Worm (Caenorhabditis elegans): Measurements from ENCODE around the gene Y110A2AL.7.

Y110A2AL.7 gene

DNA sequence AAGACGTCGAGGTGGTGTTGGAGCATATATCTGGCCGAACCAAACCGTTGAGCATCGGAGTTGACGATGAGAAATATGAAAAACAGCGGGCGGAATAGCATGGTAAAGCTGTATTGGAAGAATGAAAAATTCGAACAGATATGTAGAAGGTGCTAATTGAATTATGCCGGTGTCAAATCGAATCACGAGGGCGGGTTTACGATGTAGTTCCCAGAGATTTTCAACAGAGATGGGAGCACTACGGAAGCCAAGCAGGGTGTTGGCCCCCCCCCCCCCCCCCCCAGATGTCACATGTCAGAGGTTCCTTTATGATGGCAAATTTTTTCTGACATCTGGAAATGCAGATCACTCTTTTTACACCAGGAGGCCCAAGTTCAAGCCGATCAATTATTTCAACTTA lies at the start of gene Y110A2AL.7:
TSS of gene Y110A2AL.7 (minus strand) at position 101 of the 400 bp plus-strand sequence.
- TF ChIP-seq him-1 (tag; optimal IDR thresholded peaks at IDR 0.05) (no peak), dao-5 (tag; optimal IDR thresholded peaks at IDR 0.05) (no peak), W03F9.2 (tag; optimal IDR thresholded peaks at IDR 0.05) (no peak)

DNA sequence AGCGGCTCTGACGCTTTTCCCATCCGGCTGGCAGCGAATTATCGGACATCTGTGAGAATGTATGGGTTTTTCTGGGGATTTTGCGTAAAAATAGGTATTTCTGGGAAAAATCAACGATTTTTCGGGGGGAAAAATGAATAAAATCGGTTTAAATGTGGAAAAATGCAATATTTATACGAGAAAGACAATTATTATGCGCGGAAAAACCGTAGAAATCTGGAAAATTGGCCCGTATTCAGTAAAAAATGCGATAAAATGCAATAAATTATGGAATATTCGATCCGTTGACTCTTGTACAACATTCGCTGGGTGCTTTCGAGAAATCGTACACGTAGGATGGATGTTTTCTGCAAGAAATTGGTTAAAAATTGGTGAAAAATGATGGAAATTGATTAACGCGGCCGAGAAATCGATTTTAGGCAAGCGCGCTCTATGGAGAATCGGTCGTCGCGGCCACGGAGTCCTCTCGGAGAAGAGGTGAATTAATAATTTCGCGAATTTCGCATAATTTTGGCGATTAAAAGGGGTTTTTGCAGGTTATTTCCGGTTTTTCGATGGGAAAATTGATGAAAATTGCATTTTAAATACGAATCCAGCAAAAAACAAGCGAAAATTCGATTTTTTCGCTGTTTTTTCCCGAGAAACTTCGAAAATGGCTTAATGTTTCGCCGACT lies 46.1 kb upstream of the Y110A2AL.7 start, which contains the start of gene pinn-1:
TSS of gene pinn-1 (minus strand) at position 51 of the 674 bp plus-strand sequence.
- no peak for TF ChIP-seq dao-5 (tag; optimal IDR thresholded peaks at IDR 0.05)
- TF ChIP-seq W03F9.2 (tag; optimal IDR thresholded peaks at IDR 0.05): peak; percentile 71
- TF ChIP-seq him-1 (tag; optimal IDR thresholded peaks at IDR 0.05): peak; percentile 55

DNA sequence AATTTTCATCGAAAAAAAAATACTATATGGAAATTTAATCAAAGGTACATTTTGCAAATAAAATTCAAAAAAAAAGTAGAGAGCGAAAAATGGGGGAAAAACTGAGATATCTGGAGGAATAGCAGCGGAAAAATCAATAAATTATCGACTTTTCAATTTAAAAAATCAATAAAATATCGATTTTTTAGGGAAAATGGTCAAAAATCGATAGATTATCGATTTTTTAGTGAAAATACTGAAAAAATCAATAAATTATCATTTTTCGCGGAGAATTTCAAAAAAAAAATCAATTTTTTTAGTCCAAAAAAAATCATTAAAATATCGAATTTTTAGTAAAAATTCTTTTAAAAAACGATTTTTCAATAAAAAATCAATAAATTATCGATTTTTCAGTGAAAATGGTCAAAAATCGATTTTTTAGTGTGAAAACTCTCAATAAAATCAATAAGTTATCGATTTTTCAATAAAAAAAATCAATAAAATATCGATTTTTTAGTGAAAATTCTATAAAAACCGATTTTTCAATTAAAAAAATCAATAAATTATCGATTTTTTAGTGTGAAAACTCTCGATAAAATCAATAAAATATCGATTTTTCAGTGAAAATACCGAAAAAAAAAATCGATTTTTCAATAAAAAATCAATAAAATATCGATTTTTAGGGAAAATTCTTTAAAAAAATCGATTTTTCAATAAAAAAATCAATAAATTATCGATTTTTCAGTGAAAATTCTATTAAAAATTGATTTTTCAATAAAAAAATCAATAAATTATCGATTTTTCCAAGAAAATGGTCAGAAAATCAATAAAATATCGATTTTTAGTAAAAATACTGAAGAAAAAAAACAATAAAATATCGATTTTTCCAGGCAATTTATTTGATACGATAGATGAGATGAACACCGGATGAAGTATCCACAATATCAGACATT lies 42.8 kb upstream of the Y110A2AL.7 start:
- TF ChIP-seq dao-5 (tag; optimal IDR thresholded peaks at IDR 0.05) (no peak), him-1 (tag; optimal IDR thresholded peaks at IDR 0.05) (no peak), W03F9.2 (tag; optimal IDR thresholded peaks at IDR 0.05) (no peak)

DNA sequence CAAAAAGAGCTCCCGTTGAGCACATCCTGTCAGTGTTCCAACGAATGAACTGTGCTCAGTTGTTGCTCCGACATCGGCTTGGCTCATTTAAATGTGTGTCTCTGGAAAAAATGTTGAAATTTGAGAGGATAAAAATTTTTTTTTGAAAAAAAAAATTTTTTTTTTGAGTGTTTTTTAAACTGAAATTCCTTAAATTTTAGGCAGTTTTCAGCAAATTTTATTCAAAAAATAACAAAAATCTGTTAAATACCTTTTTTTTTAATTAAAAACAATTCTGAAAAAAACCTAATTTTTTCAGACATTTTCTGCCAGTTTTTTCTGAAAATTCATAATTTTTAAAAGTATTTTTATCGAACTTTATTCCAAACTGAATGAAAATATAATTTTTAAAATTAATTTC lies 41.8 kb upstream of the Y110A2AL.7 start, which contains the start of gene pigw-1:
TSS of gene pigw-1 (minus strand) at position 101 of the 400 bp plus-strand sequence.
- TF ChIP-seq dao-5 (tag; optimal IDR thresholded peaks at IDR 0.05): no peak
- no peak for TF ChIP-seq W03F9.2 (tag; optimal IDR thresholded peaks at IDR 0.05)
- no peak for TF ChIP-seq him-1 (tag; optimal IDR thresholded peaks at IDR 0.05)

DNA sequence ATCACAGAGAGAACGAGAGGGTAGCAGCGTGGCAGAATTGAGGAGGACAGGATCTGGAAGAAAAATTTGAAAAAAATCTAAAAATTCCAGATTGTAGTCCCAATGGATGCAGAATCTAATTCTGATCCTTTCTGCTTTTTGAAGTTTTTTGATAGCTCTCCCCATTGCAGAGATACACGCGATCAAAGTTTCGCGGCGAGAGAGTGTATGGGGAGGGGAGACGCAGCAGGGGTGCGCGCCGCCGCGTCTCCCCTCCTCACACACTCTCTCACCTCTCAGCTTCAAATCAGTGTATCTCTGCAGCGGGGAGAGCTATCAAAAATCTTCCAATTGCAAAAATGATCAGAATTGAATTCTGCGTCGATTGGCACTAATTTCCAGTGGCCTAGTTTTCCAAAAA lies 38.1 kb upstream of the Y110A2AL.7 start:
- no peak for TF ChIP-seq W03F9.2 (tag; optimal IDR thresholded peaks at IDR 0.05)
- TF ChIP-seq dao-5 (tag; optimal IDR thresholded peaks at IDR 0.05): no peak

DNA sequence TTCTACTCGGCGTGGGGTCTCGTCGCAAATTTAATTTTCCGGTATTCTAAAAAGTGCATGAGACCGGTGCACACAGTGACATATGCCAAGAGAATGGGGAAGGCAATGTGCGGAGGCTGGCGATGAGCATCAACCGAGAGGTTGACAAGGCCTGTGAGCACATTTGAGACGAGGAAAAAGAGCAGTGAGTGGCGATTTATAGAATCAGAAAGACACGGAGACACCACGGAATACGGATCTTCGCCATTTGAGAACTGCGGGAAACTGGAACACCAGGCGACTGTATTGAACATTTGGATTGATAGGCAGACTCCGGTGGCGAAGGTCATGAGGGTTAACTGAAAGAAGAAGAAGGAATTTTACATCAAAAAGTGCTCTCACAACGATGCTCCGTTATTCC lies 35.9 kb upstream of the Y110A2AL.7 start:
- no peak for TF ChIP-seq him-1 (tag; optimal IDR thresholded peaks at IDR 0.05)
- TF ChIP-seq W03F9.2 (tag; optimal IDR thresholded peaks at IDR 0.05): no peak
- TF ChIP-seq dao-5 (tag; optimal IDR thresholded peaks at IDR 0.05): no peak

- no peak for TF ChIP-seq him-1 (tag; optimal IDR thresholded peaks at IDR 0.05)
- TF ChIP-seq W03F9.2 (tag; optimal IDR thresholded peaks at IDR 0.05): no peak
- no peak for TF ChIP-seq dao-5 (tag; optimal IDR thresholded peaks at IDR 0.05)
Observed at ce11 chrII:2874801-2875200, 31.8 kb upstream of the Y110A2AL.7 start, which contains the start of gene Y110A2AL.1. Y110A2AL.1 (plus strand) TSS chrII:2875101.

DNA sequence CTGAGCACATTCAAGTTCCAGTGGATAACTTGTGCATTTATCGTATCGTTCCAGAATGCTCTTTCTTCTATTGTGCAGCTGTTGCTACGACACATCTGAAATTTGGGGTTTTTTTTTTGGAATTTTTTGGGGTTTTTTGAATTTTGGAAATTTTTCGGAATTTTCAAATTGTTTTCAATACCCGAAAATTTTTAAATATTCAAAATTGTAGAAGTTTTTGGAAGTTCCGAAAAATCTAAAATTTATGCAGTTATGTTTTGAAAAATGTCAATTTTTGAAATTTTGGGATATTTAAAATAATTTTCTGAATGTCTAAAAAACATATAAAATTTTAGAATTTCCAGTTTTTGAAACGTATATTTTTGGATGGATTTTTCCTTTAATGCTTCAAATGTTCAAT lies 28.8 kb upstream of the Y110A2AL.7 start, which contains the start of gene Y110A2AL.10:
TSS of gene Y110A2AL.10 (minus strand) at position 101 of the 400 bp plus-strand sequence.
- TF ChIP-seq W03F9.2 (tag; optimal IDR thresholded peaks at IDR 0.05): no peak
- no peak for TF ChIP-seq him-1 (tag; optimal IDR thresholded peaks at IDR 0.05)
- no peak for TF ChIP-seq dao-5 (tag; optimal IDR thresholded peaks at IDR 0.05)

DNA sequence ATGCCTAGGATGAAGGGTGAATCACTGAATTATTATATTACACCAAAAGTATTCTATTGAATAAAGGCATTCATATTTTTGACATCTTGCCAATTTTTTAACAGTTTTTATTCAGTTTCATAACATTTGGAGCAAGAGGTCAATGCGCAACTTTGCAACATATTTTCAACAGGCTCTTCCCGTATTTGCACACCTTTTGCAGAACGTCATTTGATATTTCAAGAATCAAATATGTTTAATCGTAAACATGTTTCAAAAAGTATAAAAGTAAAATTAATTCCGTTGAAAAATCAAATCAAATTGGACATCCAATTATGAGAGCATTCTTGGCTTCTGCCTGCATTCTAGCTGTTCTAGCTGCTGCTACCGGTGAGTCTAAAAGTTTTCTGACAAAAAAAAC lies 24.7 kb upstream of the Y110A2AL.7 start, which contains the start of gene Y110A2AL.2:
TSS of gene Y110A2AL.2 (plus strand) at position 301 of the 400 bp plus-strand sequence.
- TF ChIP-seq W03F9.2 (tag; optimal IDR thresholded peaks at IDR 0.05) (no peak), dao-5 (tag; optimal IDR thresholded peaks at IDR 0.05) (no peak), him-1 (tag; optimal IDR thresholded peaks at IDR 0.05) (no peak)

DNA sequence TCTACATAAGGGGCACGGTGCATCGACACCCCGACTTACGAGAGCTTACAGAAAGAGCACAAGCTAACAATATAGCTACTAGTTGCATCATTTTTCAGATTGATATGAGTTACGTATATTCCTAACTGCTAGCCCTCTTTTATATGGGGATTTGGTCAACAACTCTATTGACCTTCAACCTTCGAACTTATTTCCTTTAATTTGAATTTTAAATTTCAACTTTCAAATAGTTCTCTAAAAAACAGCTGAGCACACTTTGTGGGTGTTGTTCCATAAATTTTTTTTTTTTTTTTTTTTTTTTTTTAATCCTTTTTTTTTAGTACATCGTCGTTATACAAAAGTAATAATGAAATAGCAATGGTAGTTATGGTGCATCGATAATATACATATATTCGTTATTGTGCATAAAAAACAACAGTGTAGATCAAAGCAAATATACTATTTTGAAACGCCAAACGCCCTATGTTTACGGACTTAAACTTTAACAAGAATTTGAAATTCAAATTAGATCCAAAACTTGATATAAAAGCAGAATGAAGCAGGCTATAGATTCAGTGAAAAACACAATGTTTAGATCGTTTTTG lies 23.6 kb upstream of the Y110A2AL.7 start, which contains the start of the genes Y110A2AL.9 and Y110A2AL.3:
TSS of gene Y110A2AL.9 (minus strand) at position 101 of the 584 bp plus-strand sequence.
TSS of gene Y110A2AL.3 (plus strand) at position 534 of the 584 bp plus-strand sequence.
- TF ChIP-seq dao-5 (tag; optimal IDR thresholded peaks at IDR 0.05) (no peak), him-1 (tag; optimal IDR thresholded peaks at IDR 0.05) (no peak), W03F9.2 (tag; optimal IDR thresholded peaks at IDR 0.05) (no peak)

- TF ChIP-seq dao-5 (tag; optimal IDR thresholded peaks at IDR 0.05) (no peak), him-1 (tag; optimal IDR thresholded peaks at IDR 0.05) (no peak), W03F9.2 (tag; optimal IDR thresholded peaks at IDR 0.05) (no peak)
Observed at ce11 chrII:2865355-2865754, 22.4 kb upstream of the Y110A2AL.7 start.

DNA sequence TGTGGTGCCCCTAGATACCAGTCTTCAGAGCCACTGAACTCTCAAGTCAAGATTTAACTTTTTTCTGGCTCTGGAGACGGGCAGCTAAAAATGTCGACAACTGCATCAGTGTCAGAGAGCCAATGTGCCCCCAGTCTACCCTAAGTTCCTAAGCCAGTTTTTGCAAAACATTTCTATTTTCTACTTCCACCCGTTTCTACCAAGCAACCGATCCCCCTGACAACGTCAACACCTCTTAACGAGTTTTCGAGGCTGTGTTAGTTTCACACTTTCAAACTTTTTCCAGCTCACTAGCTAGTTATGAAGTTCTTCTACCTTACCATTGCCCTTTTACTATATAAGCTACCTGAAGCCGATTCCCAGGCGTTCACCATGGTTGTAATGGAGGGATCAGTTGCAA lies 21.2 kb upstream of the Y110A2AL.7 start, which contains the start of gene Y110A2AL.5:
TSS of gene Y110A2AL.5 (plus strand) at position 301 of the 400 bp plus-strand sequence.
- TF ChIP-seq dao-5 (tag; optimal IDR thresholded peaks at IDR 0.05) (no peak), W03F9.2 (tag; optimal IDR thresholded peaks at IDR 0.05) (no peak), him-1 (tag; optimal IDR thresholded peaks at IDR 0.05) (no peak)

DNA sequence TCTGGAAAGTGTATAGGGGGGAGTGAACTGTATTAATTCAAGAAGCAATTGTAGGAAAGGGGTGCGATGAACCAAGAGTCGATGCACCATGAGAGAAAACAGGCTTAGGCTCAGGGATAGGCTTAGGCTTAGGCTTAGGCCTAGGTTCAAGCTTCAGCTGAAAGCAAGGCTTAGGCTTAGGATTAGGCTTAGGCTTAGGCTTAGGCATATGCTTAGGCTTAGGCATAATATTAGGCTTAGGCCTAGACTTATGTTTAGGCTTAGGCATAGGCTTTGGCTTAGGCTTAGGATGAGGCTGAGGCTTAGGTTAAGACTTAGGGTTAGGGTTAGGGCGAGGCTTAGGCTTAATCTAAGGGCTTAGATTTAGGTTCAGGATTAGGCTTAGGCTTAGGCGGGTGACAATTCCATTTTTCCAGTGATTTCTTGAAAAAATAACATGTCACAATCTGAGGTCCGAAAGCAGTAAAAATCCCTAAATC lies 19.6 kb upstream of the Y110A2AL.7 start:
- TF ChIP-seq him-1 (tag; optimal IDR thresholded peaks at IDR 0.05) (no peak), W03F9.2 (tag; optimal IDR thresholded peaks at IDR 0.05) (no peak), dao-5 (tag; optimal IDR thresholded peaks at IDR 0.05) (no peak)
